Worm (Caenorhabditis elegans) whole organism, young adult: ENCODE results near the gene F47D12.3.
A peak's percentile ranks its signal among the peaks of the same experiment; 100 is the strongest.

Experiments
- B0261.1 ChIP-seq: sonication (generic microtip); optimal IDR thresholded peaks from 2 replicates; lab custom pipeline; 2016; ENCODE audit warnings: mild to moderate bottlenecking, missing genetic modification characterization, moderate library complexity, missing compliant biosample characterization
- B0336.3 ChIP-seq: fragments of 200-800 bp; sonication (Bioruptor generic); IDR thresholded peaks from 2 replicates; pipeline ENCODE4 v1.3.6; 2022; ENCODE audit warnings: missing genetic modification characterization, missing compliant biosample characterization
- D2030.7 ChIP-seq: fragments of 200-800 bp; sonication (Bioruptor generic); IDR thresholded peaks from 2 replicates; pipeline ENCODE4 v1.3.6; 2022; ENCODE audit warnings: missing genetic modification reagents, missing genetic modification characterization, missing compliant biosample characterization
- F23B12.7 ChIP-seq: sonication (generic microtip); optimal IDR thresholded peaks from 2 replicates; lab custom pipeline; 2017; ENCODE audit warnings: missing genetic modification characterization, mild to moderate bottlenecking, missing compliant biosample characterization, antibody characterized with exemption, moderate library complexity; ENCODE audit not compliant: insufficient read depth
- F55B11.4 ChIP-seq: sonication (generic microtip); optimal IDR thresholded peaks from 2 replicates; lab custom pipeline; 2016; ENCODE audit warnings: missing compliant biosample characterization, missing genetic modification characterization, borderline replicate concordance; ENCODE audit not compliant: insufficient read depth
- T07F8.4 ChIP-seq: sonication (generic microtip); optimal IDR thresholded peaks from 2 replicates; lab custom pipeline; 2016; ENCODE audit warnings: mild to moderate bottlenecking, missing genetic modification characterization, moderate library complexity, missing compliant biosample characterization
- T26A5.8 ChIP-seq: sonication (generic microtip); optimal IDR thresholded peaks from 2 replicates; lab custom pipeline; 2016; ENCODE audit warnings: missing genetic modification characterization, missing compliant biosample characterization
- Y79H2A.3 ChIP-seq: fragments of 200-800 bp; sonication (Bioruptor generic); conservative IDR thresholded peaks from 2 replicates; pipeline ENCODE4 v1.3.6; 2022; ENCODE audit warnings: missing genetic modification reagents, missing genetic modification characterization, missing compliant biosample characterization
- attf-5 ChIP-seq: fragments of 200-800 bp; sonication (Bioruptor generic); optimal IDR thresholded peaks from 2 replicates; lab custom pipeline; 2018; ENCODE audit warnings: mild to moderate bottlenecking, missing genetic modification characterization, missing compliant biosample characterization
- ccch-3 ChIP-seq: fragments of 200-800 bp; sonication (Bioruptor generic); optimal IDR thresholded peaks from 2 replicates; lab custom pipeline; 2018; ENCODE audit warnings: mild to moderate bottlenecking, missing genetic modification characterization, missing compliant biosample characterization
- ceh-100 ChIP-seq: fragments of 200-800 bp; sonication (Bioruptor generic); IDR thresholded peaks from 2 replicates; pipeline ENCODE4 v1.3.6; 2022; ENCODE audit warnings: missing genetic modification reagents, missing genetic modification characterization, missing compliant biosample characterization
- ceh-27 ChIP-seq: fragments of 200-800 bp; sonication (Bioruptor generic); optimal IDR thresholded peaks from 2 replicates; lab custom pipeline; 2018; ENCODE audit warnings: mild to moderate bottlenecking, missing genetic modification characterization, moderate library complexity, missing compliant biosample characterization
- dpl-1 ChIP-seq: fragments of 150-350 bp; optimal IDR thresholded peaks from 2 replicates; lab custom pipeline; 2014; ENCODE audit warnings: missing biosample characterization, missing genetic modification reagents, missing genetic modification characterization
- ekl-4 ChIP-seq: fragments of 200-800 bp; sonication (Bioruptor generic); IDR thresholded peaks from 2 replicates; pipeline ENCODE4 v1.3.6; 2022; ENCODE audit warnings: missing genetic modification reagents, missing genetic modification characterization, missing compliant biosample characterization
- gei-17 ChIP-seq: fragments of 200-800 bp; sonication (Bioruptor generic); optimal IDR thresholded peaks from 2 replicates; lab custom pipeline; 2018; ENCODE audit warnings: mild to moderate bottlenecking, missing genetic modification characterization, missing compliant biosample characterization
- him-1 ChIP-seq: sonication (generic microtip); optimal IDR thresholded peaks from 2 replicates; lab custom pipeline; 2016; ENCODE audit warnings: missing genotype, missing genetic modification reagents, missing genetic modification characterization, missing compliant biosample characterization
- hlh-26 ChIP-seq: fragments of 200-800 bp; sonication (Bioruptor generic); conservative IDR thresholded peaks from 2 replicates; pipeline ENCODE4 v1.3.6; 2022; ENCODE audit warnings: missing genetic modification reagents, missing genetic modification characterization, missing compliant biosample characterization
- hmg-1.2 ChIP-seq: fragments of 200-800 bp; sonication (Bioruptor generic); IDR thresholded peaks from 2 replicates; pipeline ENCODE4 v1.3.6; 2022; ENCODE audit warnings: missing genetic modification reagents, missing genetic modification characterization, missing compliant biosample characterization
- hmg-20 ChIP-seq: fragments of 200-800 bp; sonication (Bioruptor generic); IDR thresholded peaks from 2 replicates; pipeline ENCODE4 v1.3.6; 2022; ENCODE audit warnings: missing genetic modification reagents, missing genetic modification characterization, missing compliant biosample characterization
- hsf-1 ChIP-seq: fragments of 200-800 bp; sonication (Bioruptor generic); IDR thresholded peaks from 2 replicates; pipeline ENCODE4 v1.3.6; 2022; ENCODE audit warnings: missing genetic modification reagents, missing genetic modification characterization, missing compliant biosample characterization
- lag-1 ChIP-seq: fragments of 200-800 bp; sonication (Bioruptor generic); IDR thresholded peaks from 2 replicates; pipeline ENCODE4 v1.3.6; 2022; ENCODE audit warnings: missing genetic modification reagents, missing genetic modification characterization, missing compliant biosample characterization
- lsy-27 ChIP-seq: sonication (generic microtip); optimal IDR thresholded peaks from 2 replicates; lab custom pipeline; 2017; ENCODE audit warnings: missing genetic modification characterization, mild to moderate bottlenecking, missing compliant biosample characterization, antibody characterized with exemption, missing genotype, borderline replicate concordance; ENCODE audit not compliant: insufficient read depth
- madf-3 ChIP-seq: fragments of 200-800 bp; sonication (Bioruptor generic); IDR thresholded peaks from 2 replicates; pipeline ENCODE4 v1.3.6; 2022; ENCODE audit warnings: missing genetic modification reagents, missing genetic modification characterization, missing compliant biosample characterization
- madf-6 ChIP-seq: fragments of 200-800 bp; sonication (Bioruptor generic); IDR thresholded peaks from 2 replicates; pipeline ENCODE4 v1.3.6; 2022; ENCODE audit warnings: missing genetic modification reagents, missing genetic modification characterization, missing compliant biosample characterization
- madf-8 ChIP-seq: fragments of 200-800 bp; sonication (Bioruptor generic); conservative IDR thresholded peaks from 2 replicates; pipeline ENCODE4 v1.3.6; 2022; ENCODE audit warnings: missing genetic modification reagents, missing genetic modification characterization, missing compliant biosample characterization
- mxl-1 ChIP-seq: sonication (generic microtip); optimal IDR thresholded peaks from 2 replicates; lab custom pipeline; 2016; ENCODE audit warnings: missing genetic modification characterization, missing compliant biosample characterization
- nfya-2 ChIP-seq: fragments of 200-800 bp; sonication (Bioruptor generic); IDR thresholded peaks from 2 replicates; pipeline ENCODE4 v1.3.6; 2022; ENCODE audit warnings: missing genetic modification reagents, missing genetic modification characterization, missing compliant biosample characterization
- nhr-27 ChIP-seq: fragments of 200-800 bp; sonication (Bioruptor generic); optimal IDR thresholded peaks from 2 replicates; lab custom pipeline; 2018; ENCODE audit warnings: mild to moderate bottlenecking, missing genetic modification characterization, moderate library complexity, missing compliant biosample characterization
- nhr-80 ChIP-seq: sonication (generic microtip); optimal IDR thresholded peaks from 2 replicates; lab custom pipeline; 2016; ENCODE audit warnings: missing genetic modification characterization, missing compliant biosample characterization
- nhr-90 ChIP-seq: sonication (generic microtip); optimal IDR thresholded peaks from 2 replicates; lab custom pipeline; 2016; ENCODE audit warnings: missing genotype, mild to moderate bottlenecking, missing genetic modification characterization, missing compliant biosample characterization
- sea-2 ChIP-seq: fragments of 200-800 bp; sonication (Bioruptor generic); IDR thresholded peaks from 2 replicates; pipeline ENCODE4 v1.3.6; 2022; ENCODE audit warnings: missing genetic modification characterization, missing compliant biosample characterization
- snpc-3.4 ChIP-seq: sonication (generic microtip); optimal IDR thresholded peaks from 2 replicates; lab custom pipeline; 2017; ENCODE audit warnings: missing genetic modification characterization, mild to moderate bottlenecking, missing compliant biosample characterization, antibody characterized with exemption, moderate library complexity, missing genotype, missing genetic modification reagents
- somi-1 ChIP-seq: fragments of 200-800 bp; sonication (Bioruptor generic); optimal IDR thresholded peaks from 2 replicates; lab custom pipeline; 2018; ENCODE audit warnings: mild to moderate bottlenecking, missing genetic modification characterization, missing compliant biosample characterization
- tbx-9 ChIP-seq: sonication (generic microtip); optimal IDR thresholded peaks from 2 replicates; lab custom pipeline; 2016; ENCODE audit warnings: borderline replicate concordance, missing genetic modification characterization, inconsistent platforms, missing compliant biosample characterization
- unc-130 ChIP-seq: sonication (generic microtip); optimal IDR thresholded peaks from 2 replicates; lab custom pipeline; 2016; ENCODE audit warnings: missing genetic modification reagents, missing genetic modification characterization, missing compliant biosample characterization
- ztf-22 ChIP-seq: fragments of 200-800 bp; sonication (Bioruptor generic); optimal IDR thresholded peaks from 2 replicates; lab custom pipeline; 2018; ENCODE audit warnings: mild to moderate bottlenecking, missing genetic modification characterization, moderate library complexity, missing compliant biosample characterization
- ztf-26 ChIP-seq: sonication (generic microtip); optimal IDR thresholded peaks from 2 replicates; lab custom pipeline; 2017; ENCODE audit warnings: missing genetic modification characterization, missing compliant biosample characterization

F47D12.3 gene

ce11 chrIII:6324139-6324538 is 25.9 kb downstream of the F47D12.3 start, which contains the start of gene C56G2.5:
Gene C56G2.5 (minus strand): TSS chrIII:6324239.
- no peak for TF ChIP-seq unc-130 (GFP tag; lab: Kevin White, UChicago)
- TF ChIP-seq hsf-1, result no peak

- TF ChIP-seq ceh-100 (GFP tag; lab: Robert Waterston, UW), result no peak
- no peak for TF ChIP-seq nhr-90 (tag; lab: Kevin White, UChicago)
- TF ChIP-seq ztf-26 (tag; lab: Kevin White, UChicago), result no peak
- no peak for TF ChIP-seq madf-3 (GFP tag; lab: Robert Waterston, UW)
These were observed 33.0 kb downstream of the F47D12.3 start, which contains the start of gene C56G2.4 for ce11 chrIII:6331211-6331782. Gene C56G2.4 (plus strand): TSS chrIII:6331732.

- TF ChIP-seq lag-1 (no peak), T26A5.8 (tag; lab: Kevin White, UChicago) (no peak), F23B12.7 (no peak), F55B11.4 (tag; lab: Kevin White, UChicago) (no peak), madf-3 (GFP tag; lab: Robert Waterston, UW) (no peak), somi-1 (GFP tag; lab: Kevin White, UChicago) (no peak)
These were observed 36.1 kb downstream of the F47D12.3 start for ce11 chrIII:6334364-6334763.

ce11 chrIII:6337730-6338129 is 39.5 kb downstream of the F47D12.3 start:
- peak; percentile 69 for TF ChIP-seq madf-6
- peak; percentile 41; the same call in 1 of the 2 replicates for TF ChIP-seq madf-8

- 0 out of 2 replicates have a peak, but pooled peaks have one; percentile 36 for TF ChIP-seq madf-3 (GFP tag; lab: Robert Waterston, UW)
- TF ChIP-seq nhr-27 (tag; lab: Kevin White, UChicago), result no peak
- no peak for TF ChIP-seq lsy-27
- no peak for TF ChIP-seq nfya-2
- TF ChIP-seq Y79H2A.3 (GFP tag; lab: Robert Waterston, UW), result no peak
- TF ChIP-seq sea-2, result no peak
- TF ChIP-seq ceh-27, result no peak
- no peak for TF ChIP-seq him-1 (tag; lab: Kevin White, UChicago)
- no peak for TF ChIP-seq dpl-1 (GFP tag; lab: Kevin White, UChicago)
- no peak for TF ChIP-seq ccch-3 (GFP tag; lab: Kevin White, UChicago)
- TF ChIP-seq attf-5, result no peak
- 0 out of 2 replicates have a peak, but pooled peaks have one; percentile 4 for TF ChIP-seq hmg-1.2 (GFP tag; lab: Robert Waterston, UW)
- TF ChIP-seq ztf-22 (GFP tag; lab: Kevin White, UChicago), result no peak
- TF ChIP-seq hmg-20 (GFP tag; lab: Robert Waterston, UW), result no peak
- peak; percentile 32; the same call in 1 of the 2 replicates for TF ChIP-seq ekl-4 (GFP tag; lab: Robert Waterston, UW)
- TF ChIP-seq snpc-3.4, result no peak
- no peak for TF ChIP-seq D2030.7 (GFP tag; lab: Robert Waterston, UW)
- peak; percentile 45 for TF ChIP-seq nhr-80
- TF ChIP-seq B0261.1 (tag; lab: Kevin White, UChicago), result no peak
- no peak for TF ChIP-seq nhr-90 (tag; lab: Kevin White, UChicago)
- no peak for TF ChIP-seq madf-8
- no peak for TF ChIP-seq unc-130 (GFP tag; lab: Kevin White, UChicago)
- TF ChIP-seq tbx-9 (tag; lab: Kevin White, UChicago), result no peak
- TF ChIP-seq T07F8.4 (tag; lab: Kevin White, UChicago), result no peak
- TF ChIP-seq B0336.3 (GFP tag; lab: Robert Waterston, UW), result no peak
- no peak for TF ChIP-seq hlh-26 (GFP tag; lab: Robert Waterston, UW)
- no peak for TF ChIP-seq gei-17
- TF ChIP-seq mxl-1 (tag; lab: Kevin White, UChicago), result no peak
These were observed 41.7 kb downstream of the F47D12.3 start, which contains the start of gene let-767 for ce11 chrIII:6339919-6340434. Gene let-767 (minus strand): TSS chrIII:6339969.
